Worm (Caenorhabditis elegans) whole organism, L4/young adult: Measurements from ENCODE around the gene E02H1.5.

ENCODE experiments used
- W03F9.2 ChIP-seq: fragments of 150-350 bp; optimal IDR thresholded peaks from 2 replicates; lab custom pipeline; 2014; ENCODE audit warnings: missing biosample characterization, missing genetic modification characterization
- him-1 ChIP-seq: sonication (generic microtip); optimal IDR thresholded peaks from 2 replicates; lab custom pipeline; 2016; ENCODE audit warnings: missing genotype, missing genetic modification reagents, missing genetic modification characterization, missing compliant biosample characterization

ce11 chrII:9601679-9602078 lies 6.7 kb downstream of the E02H1.5 start:
- no peak for TF ChIP-seq W03F9.2 (tag; lab: Kevin White, UChicago)
- no peak for TF ChIP-seq him-1 (tag; lab: Kevin White, UChicago)
